Fruit fly (Drosophila melanogaster): ENCODE results near the gene CG10516.

The CG10516 gene

DNA sequence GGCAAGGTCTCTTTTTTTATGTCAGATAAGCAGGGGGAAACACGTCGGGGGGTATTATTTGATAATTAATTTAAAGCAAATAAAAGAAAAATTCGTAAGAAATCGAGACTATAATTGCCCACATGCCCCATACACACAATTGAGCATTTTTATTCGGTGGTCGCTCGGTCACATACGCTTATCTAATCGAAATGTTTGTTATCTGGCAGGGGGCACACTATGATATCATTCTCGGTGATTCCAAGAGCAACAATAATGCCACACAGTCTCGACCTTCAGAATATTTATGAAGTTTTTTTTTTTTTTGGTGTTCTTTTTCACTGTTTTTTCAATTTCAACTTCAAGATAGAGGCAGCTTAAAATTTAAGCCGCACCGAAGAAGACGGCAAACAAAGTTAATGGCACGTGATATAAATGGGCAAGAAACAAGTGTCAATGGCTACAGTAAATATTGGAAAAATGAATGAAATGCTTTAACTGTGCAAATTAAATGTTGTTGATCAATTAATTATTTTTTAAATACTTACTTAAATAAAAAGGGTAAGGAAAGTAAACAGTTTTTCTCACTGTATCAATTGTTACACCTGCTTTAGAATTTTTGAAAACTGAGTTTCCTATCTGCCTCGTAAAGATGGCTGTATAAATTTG lies 31.5 kb downstream of the CG10516 start (continued):
- TF ChIP-seq CG7357 (GFP tag; IDR thresholded peaks at IDR 0.05), result no peak

dm6 chr3L:16001164-16001679 lies 33.2 kb downstream of the CG10516 start:
- TF ChIP-seq CG15269 (tag; optimal IDR thresholded peaks at IDR 0.05) (peak; percentile 90), jumu (GFP tag; optimal IDR thresholded peaks at IDR 0.05) (peak; percentile 56), Dad (GFP tag; optimal IDR thresholded peaks at IDR 0.05) (peak; percentile 38), CoRest (tag; optimal IDR thresholded peaks at IDR 0.05) (peak; percentile 83), Hr39 (optimal IDR thresholded peaks at IDR 0.05) (no peak), Lhr (GFP tag; optimal IDR thresholded peaks at IDR 0.05) (no peak), pita (GFP tag; optimal IDR thresholded peaks at IDR 0.05) (no peak), CG18619 (GFP tag; optimal IDR thresholded peaks at IDR 0.05) (peak; percentile 80), hkb (optimal IDR thresholded peaks at IDR 0.05) (no peak), hkb (GFP tag; IDR thresholded peaks at IDR 0.05) (peak; percentile 62), D19B (GFP tag; optimal IDR thresholded peaks at IDR 0.05) (peak; percentile 74), CG8089 (GFP tag; optimal IDR thresholded peaks at IDR 0.05) (peak; percentile 7), CG14667 (GFP tag; IDR thresholded peaks at IDR 0.05) (no peak; the same call in 1 of the 2 replicates), sens (GFP tag) (peak; percentile 75), GATAe (GFP tag; conservative IDR thresholded peaks at IDR 0.05) (peak; percentile 40; the same call in 1 of the 2 replicates), Atf-2 (GFP tag; optimal IDR thresholded peaks at IDR 0.05) (peak; percentile 68), Oli (tag; optimal IDR thresholded peaks at IDR 0.05) (peak; percentile 81), CG13123 (GFP tag; optimal IDR thresholded peaks at IDR 0.05) (no peak), PHDP (tag; optimal IDR thresholded peaks at IDR 0.05) (peak; percentile 87), CG14965 (GFP tag; optimal IDR thresholded peaks at IDR 0.05; ENCODE audit: borderline replicate concordance) (no peak), CG30020 (tag; optimal IDR thresholded peaks at IDR 0.05) (no peak), CG33557 (GFP tag; optimal IDR thresholded peaks at IDR 0.05) (no peak), CG3281 (GFP tag; optimal IDR thresholded peaks at IDR 0.05) (peak; percentile 90), CG1233 (GFP tag; optimal IDR thresholded peaks at IDR 0.05) (peak; percentile 75), CG15696 (tag; optimal IDR thresholded peaks at IDR 0.05) (peak; percentile 13), B-H1 (GFP tag; IDR thresholded peaks at IDR 0.05) (peak; percentile 26; the same call in 2 of the 3 replicates), bigmax (GFP tag; optimal IDR thresholded peaks at IDR 0.05) (no peak), tup (GFP tag; optimal IDR thresholded peaks at IDR 0.05) (peak; percentile 30), CG7556 (GFP tag; optimal IDR thresholded peaks at IDR 0.05) (peak; percentile 81), CG12391 (tag; optimal IDR thresholded peaks at IDR 0.05) (peak; percentile 72), vvl (GFP tag; IDR thresholded peaks at IDR 0.05) (no peak; the same call in 1 of the 2 replicates), CG11456 (GFP tag; IDR thresholded peaks at IDR 0.05) (no peak; the same call in 2 of the 3 replicates), Mes4 (GFP tag; optimal IDR thresholded peaks at IDR 0.05) (peak; percentile 42), BtbVII (GFP tag; optimal IDR thresholded peaks at IDR 0.05) (peak; percentile 82), stc (GFP tag; IDR thresholded peaks at IDR 0.05) (peak; percentile 66), CG10979 (tag; optimal IDR thresholded peaks at IDR 0.05) (peak; percentile 10), gsb (GFP tag; IDR thresholded peaks at IDR 0.05) (peak; percentile 58), sim (GFP tag; IDR thresholded peaks at IDR 0.05) (no peak), Nf-YB (GFP tag; optimal IDR thresholded peaks at IDR 0.05) (peak; percentile 63), ERR (GFP tag; optimal IDR thresholded peaks at IDR 0.05) (peak; percentile 72), Fer1 (GFP tag; optimal IDR thresholded peaks at IDR 0.05) (peak; percentile 93), peb (GFP tag; IDR thresholded peaks at IDR 0.05) (no peak; the same call in 1 of the 2 replicates), CG2129 (GFP tag; IDR thresholded peaks at IDR 0.05; ENCODE audit: partially characterized antibody) (no peak), ssp (GFP tag; IDR thresholded peaks at IDR 0.05) (0 out of 2 replicates have a peak, but pooled peaks have one; percentile 27), CG6854 (GFP tag; optimal IDR thresholded peaks at IDR 0.05) (peak; percentile 69), br (optimal IDR thresholded peaks at IDR 0.05) (no peak), CG17612 (GFP tag; IDR thresholded peaks at IDR 0.05) (peak; percentile 48; the same call in 1 of the 2 replicates)

Measured in whole organism, embryonic.